Fruit fly (Drosophila melanogaster) whole organism, wandering third instar larva: ENCODE data around the gene bchs.

Experiments
- Vsx2 ChIP-seq: fragments of 200-300, 225-300 bp; sonication (Bioruptor generic); optimal IDR thresholded peaks from 2 replicates; lab custom pipeline; 2018; ENCODE audit warnings: missing biosample characterization, missing genetic modification characterization; ENCODE audit not compliant: partially characterized antibody
- ey ChIP-seq: fragments of 200-800 bp; sonication (Bioruptor generic); optimal IDR thresholded peaks from 2 replicates; lab custom pipeline; 2016; ENCODE audit warnings: missing biosample characterization, missing genetic modification characterization
- fru ChIP-seq: fragments of 200-800 bp; sonication (Bioruptor generic); optimal IDR thresholded peaks from 3 replicates; lab custom pipeline; 2016; ENCODE audit warnings: missing biosample characterization, mild to moderate bottlenecking, missing genetic modification characterization
- psq ChIP-seq: fragments of 200-800 bp; sonication (Bioruptor generic); optimal IDR thresholded peaks from 3 replicates; lab custom pipeline; 2017; ENCODE audit warnings: missing biosample characterization, mild to moderate bottlenecking, missing genetic modification characterization, moderate library complexity

DNA sequence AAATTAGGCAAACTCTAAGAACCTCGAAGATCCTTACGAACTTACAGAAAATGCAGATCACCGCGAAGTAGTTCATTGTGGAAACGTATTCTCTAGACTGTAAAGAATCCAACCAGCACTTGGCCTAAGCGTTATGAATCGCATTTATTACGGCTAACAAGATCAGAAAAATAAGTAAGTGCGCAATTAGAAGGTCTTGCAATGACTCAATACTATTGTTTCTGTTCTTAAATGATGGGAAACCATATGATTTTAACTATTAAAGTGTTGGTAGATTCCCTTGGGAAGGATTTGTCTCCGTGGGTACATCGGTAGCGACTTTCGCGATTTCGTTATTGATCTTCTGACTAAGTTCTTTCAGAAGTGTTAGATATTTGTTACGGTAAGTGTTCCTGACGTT lies 14.2 kb upstream of the bchs start, which contains the start of gene Acp26Ab:
- TF ChIP-seq psq (GFP tag; lab: Kevin White, UChicago) (no peak), Vsx2 (no peak), ey (GFP tag; lab: Kevin White, UChicago) (no peak), fru (GFP tag; lab: Kevin White, UChicago) (no peak)
